Fruit fly (Drosophila melanogaster): ENCODE data around the gene ush.

ush gene

dm6 chr2L:483347-484280 is 7.6 kb downstream of the ush start:
- TF ChIP-seq CG15269 (tag; optimal IDR thresholded peaks at IDR 0.05) (no peak), CG1832 (GFP tag; optimal IDR thresholded peaks at IDR 0.05) (no peak), CG7987 (GFP tag; optimal IDR thresholded peaks at IDR 0.05) (peak; percentile 1), CG16813 (GFP tag; IDR thresholded peaks at IDR 0.05; ENCODE audit: partially characterized antibody) (no peak), Taf1 (GFP tag; IDR thresholded peaks at IDR 0.05) (no peak), tio (GFP tag; optimal IDR thresholded peaks at IDR 0.05) (peak; percentile 3), CG10274 (GFP tag; optimal IDR thresholded peaks at IDR 0.05) (no peak), CG17361 (GFP tag; IDR thresholded peaks at IDR 0.05) (0 out of 3 replicates have a peak, but pooled peaks have one; percentile 20), CG6272 (GFP tag; IDR thresholded peaks at IDR 0.05) (no peak), fd102C (GFP tag; optimal IDR thresholded peaks at IDR 0.05) (no peak), CG10209 (GFP tag; optimal IDR thresholded peaks at IDR 0.05) (no peak), Ada2b (GFP tag; IDR thresholded peaks at IDR 0.05) (no peak), Dbx (GFP tag; IDR thresholded peaks at IDR 0.05) (0 out of 3 replicates have a peak, but pooled peaks have one; percentile 33), HLHmδ (GFP tag; optimal IDR thresholded peaks at IDR 0.05) (no peak), ftz-f1 (GFP tag; optimal IDR thresholded peaks at IDR 0.05) (peak; percentile 93), slbo (GFP tag; IDR thresholded peaks at IDR 0.05) (no peak), h (optimal IDR thresholded peaks at IDR 0.05) (no peak), fd3F (GFP tag; optimal IDR thresholded peaks at IDR 0.05) (no peak), zen2 (GFP tag; IDR thresholded peaks at IDR 0.05; ENCODE audit: partially characterized antibody) (no peak), CG30403 (GFP tag; optimal IDR thresholded peaks at IDR 0.05) (peak; percentile 2), HmgD (GFP tag; optimal IDR thresholded peaks at IDR 0.05) (no peak), pros (GFP tag; optimal IDR thresholded peaks at IDR 0.05) (no peak), Awh (GFP tag; IDR thresholded peaks at IDR 0.05) (no peak), CG1792 (GFP tag; optimal IDR thresholded peaks at IDR 0.05) (no peak), Rfx (GFP tag; IDR thresholded peaks at IDR 0.05) (0 out of 2 replicates have a peak, but pooled peaks have one; percentile 6), Ets65A (GFP tag) (peak; percentile 75), CG30431 (GFP tag; optimal IDR thresholded peaks at IDR 0.05) (no peak), NfI (GFP tag; optimal IDR thresholded peaks at IDR 0.05) (no peak), cas (GFP tag; IDR thresholded peaks at IDR 0.05) (no peak), lola (GFP tag; optimal IDR thresholded peaks at IDR 0.05) (no peak), CG8281 (tag; optimal IDR thresholded peaks at IDR 0.05) (no peak), zen (tag; optimal IDR thresholded peaks at IDR 0.05) (no peak), CG6175 (GFP tag; IDR thresholded peaks at IDR 0.05) (peak; percentile 45; the same call in 1 of the 3 replicates), Meics (GFP tag; optimal IDR thresholded peaks at IDR 0.05) (no peak), sd (tag; optimal IDR thresholded peaks at IDR 0.05) (peak; percentile 17), esg (GFP tag; conservative IDR thresholded peaks at IDR 0.05) (no peak), Sox100B (GFP tag; optimal IDR thresholded peaks at IDR 0.05) (no peak), NFAT (GFP tag; IDR thresholded peaks at IDR 0.05) (no peak), CG13123 (GFP tag; optimal IDR thresholded peaks at IDR 0.05) (no peak), CG8388 (GFP tag; optimal IDR thresholded peaks at IDR 0.05) (no peak), CG10543 (GFP tag; optimal IDR thresholded peaks at IDR 0.05) (peak; percentile 44), nau (GFP tag; optimal IDR thresholded peaks at IDR 0.05) (no peak), CG12299 (tag; optimal IDR thresholded peaks at IDR 0.05) (no peak), Med (GFP tag) (peak; percentile 35), eve (GFP tag; optimal IDR thresholded peaks at IDR 0.05) (peak in 1 of 2 experiments; percentile 90), CG13894 (tag; optimal IDR thresholded peaks at IDR 0.05) (peak; percentile 4), lab (GFP tag; optimal IDR thresholded peaks at IDR 0.05) (no peak), CG14441 (GFP tag; IDR thresholded peaks at IDR 0.05) (no peak)

Measured in whole organism, embryonic.